Worm (Caenorhabditis elegans): ENCODE results near the gene odr-7.

odr-7 gene

ce11 chrX:12461557-12461956 lies at the start of gene odr-7:
Gene odr-7, minus strand, starts transcription at chrX:12461657.
- TF ChIP-seq ztf-11 (tag; optimal IDR thresholded peaks at IDR 0.05) (no peak), ceh-43 (GFP tag; optimal IDR thresholded peaks at IDR 0.05) (no peak), unc-62 (GFP tag; optimal IDR thresholded peaks at IDR 0.05) (no peak), nhr-12 (tag; optimal IDR thresholded peaks at IDR 0.05) (no peak), sem-2 (GFP tag; optimal IDR thresholded peaks at IDR 0.05) (no peak), ceh-39 (tag; optimal IDR thresholded peaks at IDR 0.05) (no peak), lin-13 (tag; optimal IDR thresholded peaks at IDR 0.05) (no peak), hlh-1 (tag; optimal IDR thresholded peaks at IDR 0.05) (no peak), nhr-237 (tag; optimal IDR thresholded peaks at IDR 0.05) (no peak), blmp-1 (tag; optimal IDR thresholded peaks at IDR 0.05) (no peak), zip-8 (tag; optimal IDR thresholded peaks at IDR 0.05) (no peak), snpc-4 (tag; optimal IDR thresholded peaks at IDR 0.05) (no peak), sptf-1 (tag; optimal IDR thresholded peaks at IDR 0.05) (no peak), M03D4.4 (tag; optimal IDR thresholded peaks at IDR 0.05) (no peak), ham-2 (GFP tag; optimal IDR thresholded peaks at IDR 0.05) (no peak)

- TF ChIP-seq ham-2 (GFP tag; optimal IDR thresholded peaks at IDR 0.05) (peak; percentile 67), unc-62 (GFP tag; optimal IDR thresholded peaks at IDR 0.05) (peak; percentile 60), drap-1 (GFP tag; optimal IDR thresholded peaks at IDR 0.05) (peak; percentile 47), lin-13 (tag; optimal IDR thresholded peaks at IDR 0.05) (peak; percentile 17), nhr-237 (tag; optimal IDR thresholded peaks at IDR 0.05) (no peak), mep-1 (tag; optimal IDR thresholded peaks at IDR 0.05) (no peak), M03D4.4 (tag; optimal IDR thresholded peaks at IDR 0.05) (peak; percentile 38), sptf-1 (tag; optimal IDR thresholded peaks at IDR 0.05) (peak; percentile 33), hlh-1 (tag; optimal IDR thresholded peaks at IDR 0.05) (peak; percentile 46), ces-1 (GFP tag; optimal IDR thresholded peaks at IDR 0.05) (peak; percentile 78), mls-2 (tag; optimal IDR thresholded peaks at IDR 0.05) (peak; percentile 30), unc-120 (tag; optimal IDR thresholded peaks at IDR 0.05; ENCODE audit: poor library complexity, severe bottlenecking) (peak; percentile 75), lsy-2 (tag; optimal IDR thresholded peaks at IDR 0.05) (no peak), blmp-1 (tag; optimal IDR thresholded peaks at IDR 0.05) (no peak)
Observed at ce11 chrX:12510148-12510785, 48.8 kb upstream of the odr-7 start.

ce11 chrX:12509334-12509944 lies 48.0 kb upstream of the odr-7 start:
- TF ChIP-seq snpc-4 (tag; optimal IDR thresholded peaks at IDR 0.05) = no peak
- TF ChIP-seq sptf-1 (tag; optimal IDR thresholded peaks at IDR 0.05) = no peak
- TF ChIP-seq unc-62 (GFP tag; optimal IDR thresholded peaks at IDR 0.05) = peak; percentile 90
- TF ChIP-seq elt-3 (tag; optimal IDR thresholded peaks at IDR 0.05) = no peak
- no peak for TF ChIP-seq nhr-2 (tag; optimal IDR thresholded peaks at IDR 0.05)
- no peak for TF ChIP-seq ceh-83 (GFP tag; optimal IDR thresholded peaks at IDR 0.05)
- no peak for TF ChIP-seq ztf-11 (tag; optimal IDR thresholded peaks at IDR 0.05)
- TF ChIP-seq pha-4 (tag; optimal IDR thresholded peaks at IDR 0.05) = no peak
- no peak for TF ChIP-seq ces-1 (GFP tag; optimal IDR thresholded peaks at IDR 0.05)
- TF ChIP-seq ceh-43 (GFP tag; optimal IDR thresholded peaks at IDR 0.05) = no peak
- TF ChIP-seq ceh-39 (tag; optimal IDR thresholded peaks at IDR 0.05) = no peak
- peak; percentile 51 for TF ChIP-seq elt-1 (tag; optimal IDR thresholded peaks at IDR 0.05; ENCODE audit: borderline replicate concordance, insufficient read depth)
- TF ChIP-seq ham-2 (GFP tag; optimal IDR thresholded peaks at IDR 0.05) = no peak
- peak; percentile 96 for TF ChIP-seq hlh-1 (tag; optimal IDR thresholded peaks at IDR 0.05)
- no peak for TF ChIP-seq sem-2 (GFP tag; optimal IDR thresholded peaks at IDR 0.05)
- no peak for TF ChIP-seq unc-39 (tag; optimal IDR thresholded peaks at IDR 0.05)
- TF ChIP-seq bed-3 (GFP tag; optimal IDR thresholded peaks at IDR 0.05) = no peak
- TF ChIP-seq nhr-237 (tag; optimal IDR thresholded peaks at IDR 0.05) = no peak
- TF ChIP-seq zip-8 (tag; optimal IDR thresholded peaks at IDR 0.05) = no peak
- no peak for TF ChIP-seq M03D4.4 (tag; optimal IDR thresholded peaks at IDR 0.05)
- TF ChIP-seq unc-120 (tag; optimal IDR thresholded peaks at IDR 0.05; ENCODE audit: poor library complexity, severe bottlenecking) = peak; percentile 82
- no peak for TF ChIP-seq blmp-1 (tag; optimal IDR thresholded peaks at IDR 0.05)
- TF ChIP-seq mep-1 (tag; optimal IDR thresholded peaks at IDR 0.05) = no peak
- TF ChIP-seq cnd-1 (tag; optimal IDR thresholded peaks at IDR 0.05) = no peak

ce11 chrX:12503288-12503803 lies 41.9 kb upstream of the odr-7 start, which contains the start of gene sdz-19:
Gene sdz-19, minus strand, starts transcription at chrX:12503338.
- TF ChIP-seq nhr-28 (tag; optimal IDR thresholded peaks at IDR 0.05) (no peak), unc-120 (tag; optimal IDR thresholded peaks at IDR 0.05; ENCODE audit: poor library complexity, severe bottlenecking) (no peak), mab-5 (tag; optimal IDR thresholded peaks at IDR 0.05) (no peak), bed-3 (GFP tag; optimal IDR thresholded peaks at IDR 0.05) (no peak), tbx-8 (GFP tag; optimal IDR thresholded peaks at IDR 0.05) (no peak), cnd-1 (tag; optimal IDR thresholded peaks at IDR 0.05) (no peak), sem-2 (GFP tag; optimal IDR thresholded peaks at IDR 0.05) (no peak), ham-2 (GFP tag; optimal IDR thresholded peaks at IDR 0.05) (no peak), zip-8 (tag; optimal IDR thresholded peaks at IDR 0.05) (no peak)

Data from whole organism, mixed stage, embryonic.